Worm (Caenorhabditis elegans): ENCODE data around the gene rabs-5.

ce11 chrIV:8099601-8100000 is 7.8 kb downstream of the rabs-5 start, which contains the start of gene Y42H9AR.2:
- TF ChIP-seq tbx-37 (GFP tag; conservative IDR thresholded peaks at IDR 0.05) (no peak), tbx-11 (GFP tag; IDR thresholded peaks at IDR 0.05) (no peak), ama-1 (optimal IDR thresholded peaks at IDR 0.05) (no peak), hnd-1 (tag; optimal IDR thresholded peaks at IDR 0.05) (no peak), hmbx-1 (tag; optimal IDR thresholded peaks at IDR 0.05) (no peak), scrt-1 (GFP tag; IDR thresholded peaks at IDR 0.05) (no peak), hmg-4 (GFP tag; optimal IDR thresholded peaks at IDR 0.05) (no peak), tra-4 (tag; optimal IDR thresholded peaks at IDR 0.05) (no peak), aly-1 (tag; optimal IDR thresholded peaks at IDR 0.05) (no peak), ceh-13 (GFP tag; optimal IDR thresholded peaks at IDR 0.05) (no peak), ets-7 (tag; optimal IDR thresholded peaks at IDR 0.05) (no peak)

All from whole organism, early embryonic.